Worm (Caenorhabditis elegans) whole organism, young adult: Measurements from ENCODE around the gene T16G1.4.

Source experiments
- T26A5.8 ChIP-seq: sonication (generic microtip); optimal IDR thresholded peaks from 2 replicates; lab custom pipeline; 2016; ENCODE audit warnings: missing genetic modification characterization, missing compliant biosample characterization
- egl-44 ChIP-seq: fragments of 200-800 bp; sonication (Bioruptor generic); IDR thresholded peaks from 2 replicates; pipeline ENCODE4 v1.3.6; 2022; ENCODE audit warnings: missing genetic modification reagents, missing genetic modification characterization, missing compliant biosample characterization
- pha-4 ChIP-seq: fragments of 150-350 bp; sonication (generic microtip); optimal IDR thresholded peaks from 2 replicates; lab custom pipeline; 2014; ENCODE audit warnings: missing biosample characterization, missing genetic modification reagents, missing genetic modification characterization
- sdz-38 ChIP-seq: sonication (generic microtip); optimal IDR thresholded peaks from 2 replicates; lab custom pipeline; 2016; ENCODE audit warnings: missing genotype, missing genetic modification characterization, missing compliant biosample characterization
- ztf-25 ChIP-seq: fragments of 200-800 bp; sonication (Bioruptor generic); IDR thresholded peaks from 2 replicates; pipeline ENCODE4 v1.3.6; 2022; ENCODE audit warnings: missing genetic modification reagents, missing genetic modification characterization, missing compliant biosample characterization

ce11 chrV:12909544-12910157, 32.0 kb downstream of the T16G1.4 start, which contains the start of gene nid-1:
- TF ChIP-seq ztf-25 (GFP tag; lab: Robert Waterston, UW): no peak
- no peak for TF ChIP-seq egl-44
- TF ChIP-seq sdz-38 (tag; lab: Kevin White, UChicago): no peak
- TF ChIP-seq pha-4 (tag; lab: Kevin White, UChicago): no peak
- no peak for TF ChIP-seq T26A5.8
